Worm (Caenorhabditis elegans) whole organism, midembryonic: Measurements from ENCODE around the gene Y75B8A.33.

ENCODE experiments used
- cog-1 ChIP-seq: sonication (generic microtip); optimal IDR thresholded peaks from 2 replicates; lab custom pipeline; 2016; ENCODE audit warnings: missing genetic modification characterization, missing compliant biosample characterization
- flt-1 ChIP-seq: fragments of 200-800 bp; sonication (Bioruptor generic); IDR thresholded peaks from 2 replicates; pipeline ENCODE4 v1.3.6; 2022; ENCODE audit warnings: missing genetic modification characterization, missing compliant biosample characterization
- klf-2 ChIP-seq: fragments of 200-800 bp; sonication (Bioruptor generic); conservative IDR thresholded peaks from 2 replicates; pipeline ENCODE4 v1.3.6; 2022; ENCODE audit warnings: missing genetic modification reagents, missing genetic modification characterization, missing compliant biosample characterization
- med-1 ChIP-seq: sonication (generic microtip); optimal IDR thresholded peaks from 2 replicates; lab custom pipeline; 2017; ENCODE audit warnings: missing genetic modification characterization, mild to moderate bottlenecking, missing compliant biosample characterization, antibody characterized with exemption, missing genetic modification reagents; ENCODE audit not compliant: insufficient read depth
- ref-1 ChIP-seq: fragments of 200-800 bp; sonication (Bioruptor generic); conservative IDR thresholded peaks from 2 replicates; pipeline ENCODE4 v1.3.6; 2022; ENCODE audit warnings: missing genetic modification reagents, missing genetic modification characterization, missing compliant biosample characterization
- ztf-23 ChIP-seq: fragments of 200-800 bp; sonication (Bioruptor generic); IDR thresholded peaks from 2 replicates; pipeline ENCODE4 v1.3.6; 2022; ENCODE audit warnings: missing genetic modification reagents, missing genetic modification characterization, missing compliant biosample characterization
- ztf-29 ChIP-seq: fragments of 200-800 bp; sonication (Bioruptor generic); IDR thresholded peaks from 2 replicates; pipeline ENCODE4 v1.3.6; 2022; ENCODE audit warnings: missing genetic modification reagents, missing genetic modification characterization, missing compliant biosample characterization

ce11 chrIII:12351301-12351700 is 15.9 kb downstream of the Y75B8A.33 start, which contains the start of the genes pph-4.1 and Y75B8A.31:
- TF ChIP-seq med-1 (GFP tag; lab: Kevin White, UChicago), result no peak
- TF ChIP-seq flt-1 (GFP tag; lab: Robert Waterston, UW), result peak; percentile 76; the same call in 1 of the 2 replicates
- TF ChIP-seq klf-2, result 0 out of 2 replicates have a peak, but pooled peaks have one; percentile 55
- no peak for TF ChIP-seq ztf-29 (GFP tag; lab: Robert Waterston, UW)
- no peak for TF ChIP-seq ref-1
- peak; percentile 69; the same call in 1 of the 2 replicates for TF ChIP-seq ztf-23 (GFP tag; lab: Robert Waterston, UW)
- TF ChIP-seq cog-1 (tag; lab: Kevin White, UChicago), result peak; percentile 54
